Worm (Caenorhabditis elegans) whole organism, late embryonic: ENCODE results near the gene C44B12.3.
A peak's percentile ranks its signal among the peaks of the same experiment; 100 is the strongest.

Experiments used
- C38D4.7 ChIP-seq: fragments of 200-800 bp; sonication (Bioruptor generic); optimal IDR thresholded peaks from 2 replicates; lab custom pipeline; 2018; ENCODE audit warnings: mild to moderate bottlenecking, missing genetic modification characterization, moderate library complexity, missing compliant biosample characterization
- K09A11.1 ChIP-seq: sonication (generic microtip); optimal IDR thresholded peaks from 2 replicates; lab custom pipeline; 2017; ENCODE audit warnings: antibody characterized with exemption, mild to moderate bottlenecking, missing genetic modification characterization, missing compliant biosample characterization; ENCODE audit not compliant: insufficient read depth
- T23F11.4 ChIP-seq: fragments of 200-800 bp; sonication (Bioruptor generic); optimal IDR thresholded peaks from 2 replicates; lab custom pipeline; 2018; ENCODE audit warnings: mild to moderate bottlenecking, missing genetic modification characterization, missing compliant biosample characterization
- ama-1 ChIP-seq: fragments of 150-350 bp; optimal IDR thresholded peaks from 2 replicates; lab custom pipeline; 2014
- ceh-18 ChIP-seq: sonication (generic microtip); optimal IDR thresholded peaks from 2 replicates; lab custom pipeline; 2016; ENCODE audit warnings: missing genetic modification characterization, missing compliant biosample characterization
- ceh-2 ChIP-seq: sonication (generic microtip); optimal IDR thresholded peaks from 2 replicates; lab custom pipeline; 2016; ENCODE audit warnings: missing genotype, missing genetic modification characterization, missing compliant biosample characterization
- ceh-30 ChIP-seq: fragments of 150-350 bp; optimal IDR thresholded peaks from 2 replicates; lab custom pipeline; 2014; ENCODE audit warnings: missing biosample characterization, missing genetic modification characterization
- ceh-34 ChIP-seq: sonication (generic microtip); optimal IDR thresholded peaks from 2 replicates; lab custom pipeline; 2016; ENCODE audit warnings: mild to moderate bottlenecking, missing genetic modification characterization, missing compliant biosample characterization
- ceh-48 ChIP-seq: sonication (generic microtip); optimal IDR thresholded peaks from 2 replicates; lab custom pipeline; 2016; ENCODE audit warnings: missing genetic modification characterization, inconsistent platforms, missing compliant biosample characterization
- che-1 ChIP-seq: sonication (generic microtip); optimal IDR thresholded peaks from 2 replicates; lab custom pipeline; 2016; ENCODE audit warnings: mild to moderate bottlenecking, missing genetic modification characterization, missing compliant biosample characterization
- dve-1 ChIP-seq: sonication (generic microtip); optimal IDR thresholded peaks from 2 replicates; lab custom pipeline; 2017; ENCODE audit warnings: antibody characterized with exemption, mild to moderate bottlenecking, missing genetic modification characterization, missing compliant biosample characterization
- ets-4 ChIP-seq: sonication (generic microtip); optimal IDR thresholded peaks from 2 replicates; lab custom pipeline; 2016; ENCODE audit warnings: missing genetic modification characterization, missing compliant biosample characterization
- eyg-1 ChIP-seq: sonication (generic microtip); optimal IDR thresholded peaks from 2 replicates; lab custom pipeline; 2016; ENCODE audit warnings: missing genotype, missing genetic modification characterization, missing compliant biosample characterization
- fkh-10 ChIP-seq: fragments of 150-350 bp; optimal IDR thresholded peaks from 2 replicates; lab custom pipeline; 2014; ENCODE audit warnings: missing biosample characterization, missing genetic modification reagents, missing genetic modification characterization
- fkh-6 ChIP-seq: sonication (generic microtip); optimal IDR thresholded peaks from 2 replicates; lab custom pipeline; 2016; ENCODE audit warnings: missing genetic modification characterization, missing compliant biosample characterization
- gmeb-2 ChIP-seq: sonication (generic microtip); optimal IDR thresholded peaks from 2 replicates; lab custom pipeline; 2016; ENCODE audit warnings: missing genetic modification characterization, inconsistent platforms, missing compliant biosample characterization
- hlh-13 ChIP-seq: fragments of 200-800 bp; sonication (Bioruptor generic); optimal IDR thresholded peaks from 2 replicates; lab custom pipeline; 2018; ENCODE audit warnings: mild to moderate bottlenecking, missing genetic modification characterization, missing compliant biosample characterization
- hlh-15 ChIP-seq: sonication (generic microtip); optimal IDR thresholded peaks from 2 replicates; lab custom pipeline; 2016; ENCODE audit warnings: missing genetic modification characterization, missing compliant biosample characterization
- hlh-30 ChIP-seq: sonication (generic microtip); optimal IDR thresholded peaks from 2 replicates; lab custom pipeline; 2017; ENCODE audit warnings: antibody characterized with exemption, missing genetic modification characterization, missing compliant biosample characterization; ENCODE audit not compliant: insufficient read depth
- hlh-6 ChIP-seq: sonication (generic microtip); optimal IDR thresholded peaks from 2 replicates; lab custom pipeline; 2016; ENCODE audit warnings: missing genotype, missing genetic modification characterization, missing compliant biosample characterization
- lin-11 ChIP-seq: fragments of 200-800 bp; sonication (Bioruptor generic); optimal IDR thresholded peaks from 2 replicates; lab custom pipeline; 2018; ENCODE audit warnings: mild to moderate bottlenecking, missing genetic modification characterization, missing compliant biosample characterization
- madf-2 ChIP-seq: sonication (generic microtip); optimal IDR thresholded peaks from 2 replicates; lab custom pipeline; 2017; ENCODE audit warnings: missing genetic modification characterization, missing compliant biosample characterization
- mec-3 ChIP-seq: sonication (generic microtip); optimal IDR thresholded peaks from 2 replicates; lab custom pipeline; 2016; ENCODE audit warnings: borderline replicate concordance, missing genetic modification characterization, missing compliant biosample characterization
- nhr-11 ChIP-seq: fragments of 150-350 bp; optimal IDR thresholded peaks from 2 replicates; lab custom pipeline; 2014; ENCODE audit warnings: missing biosample characterization, missing genetic modification characterization
- nhr-232 ChIP-seq: sonication (generic microtip); optimal IDR thresholded peaks from 2 replicates; lab custom pipeline; 2016; ENCODE audit warnings: missing genetic modification characterization, missing compliant biosample characterization
- npax-4 ChIP-seq: sonication (generic microtip); optimal IDR thresholded peaks from 2 replicates; lab custom pipeline; 2016; ENCODE audit warnings: missing genetic modification characterization, missing compliant biosample characterization
- pag-3 ChIP-seq: sonication (generic microtip); optimal IDR thresholded peaks from 2 replicates; lab custom pipeline; 2016; ENCODE audit warnings: missing compliant biosample characterization, missing genetic modification characterization, borderline replicate concordance
- pat-9 ChIP-seq: fragments of 200-800 bp; sonication (Bioruptor generic); optimal IDR thresholded peaks from 2 replicates; lab custom pipeline; 2018; ENCODE audit warnings: mild to moderate bottlenecking, missing genetic modification characterization, moderate library complexity, missing compliant biosample characterization
- sox-4 ChIP-seq: sonication (generic microtip); optimal IDR thresholded peaks from 2 replicates; lab custom pipeline; 2017; ENCODE audit warnings: mild to moderate bottlenecking, missing genetic modification characterization, inconsistent platforms, missing compliant biosample characterization
- syd-9 ChIP-seq: sonication (generic microtip); optimal IDR thresholded peaks from 2 replicates; lab custom pipeline; 2016; ENCODE audit warnings: mild to moderate bottlenecking, missing genetic modification characterization, moderate library complexity, missing compliant biosample characterization
- tbx-2 ChIP-seq: sonication (generic microtip); optimal IDR thresholded peaks from 2 replicates; lab custom pipeline; 2016; ENCODE audit warnings: missing genetic modification characterization, missing compliant biosample characterization
- tbx-7 ChIP-seq: sonication (generic microtip); optimal IDR thresholded peaks from 2 replicates; lab custom pipeline; 2016; ENCODE audit warnings: missing genotype, missing genetic modification characterization, missing compliant biosample characterization
- ttx-3 ChIP-seq: sonication (generic microtip); optimal IDR thresholded peaks from 2 replicates; lab custom pipeline; 2016; ENCODE audit warnings: missing genetic modification reagents, missing genetic modification characterization, missing compliant biosample characterization
- unc-42 ChIP-seq: sonication (generic microtip); optimal IDR thresholded peaks from 2 replicates; lab custom pipeline; 2016; ENCODE audit warnings: missing genotype, missing genetic modification characterization, missing compliant biosample characterization
- unc-55 ChIP-seq: sonication (generic microtip); optimal IDR thresholded peaks from 2 replicates; lab custom pipeline; 2017; ENCODE audit warnings: missing biosample characterization, missing genetic modification reagents, missing genetic modification characterization
- zip-5 ChIP-seq: sonication (generic microtip); optimal IDR thresholded peaks from 2 replicates; lab custom pipeline; 2016; ENCODE audit warnings: missing genetic modification characterization, missing compliant biosample characterization
- ztf-16 ChIP-seq: sonication (generic microtip); optimal IDR thresholded peaks from 2 replicates; lab custom pipeline; 2017; ENCODE audit warnings: missing genetic modification characterization, missing compliant biosample characterization

C44B12.3 gene

DNA sequence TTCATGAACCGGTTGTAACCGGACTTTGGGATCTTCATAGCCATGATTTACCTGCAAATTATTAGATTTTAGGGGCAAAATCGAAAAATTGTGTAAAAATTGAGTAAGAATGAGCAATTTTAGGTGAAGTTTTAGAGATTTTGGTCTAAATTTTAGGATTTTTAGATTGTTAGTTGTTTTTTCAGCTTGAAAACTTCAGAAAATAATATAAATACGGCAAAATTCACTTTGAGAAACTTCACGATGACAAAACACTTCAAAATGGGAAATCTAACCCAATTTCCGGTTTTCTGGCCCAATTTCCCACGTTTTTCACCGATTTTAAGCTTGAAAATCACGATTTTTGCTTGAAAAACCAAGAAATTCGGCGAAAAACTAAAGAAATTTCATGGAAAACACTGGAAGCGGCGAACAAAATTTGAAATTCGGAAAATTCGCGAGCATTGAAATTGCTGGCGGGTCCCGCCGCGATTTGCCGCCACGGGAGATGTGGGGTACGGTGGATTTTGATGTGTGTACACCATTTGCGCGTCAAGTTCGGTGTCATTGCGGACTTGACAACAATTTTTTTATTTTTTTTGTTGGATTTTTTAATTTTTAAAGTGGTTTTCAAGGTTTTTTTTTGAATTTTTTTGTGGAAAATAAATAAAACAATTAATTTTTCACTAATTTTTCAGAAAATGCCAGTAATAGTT lies 10.5 kb upstream of the C44B12.3 start, which contains the start of the genes cct-8 and Y55F3AR.2 (continued):
- peak; percentile 27 for TF ChIP-seq C38D4.7
- peak; percentile 80 for TF ChIP-seq ceh-18 (tag; lab: Kevin White, UChicago)
- peak; percentile 72 for TF ChIP-seq ztf-16 (tag; lab: Kevin White, UChicago)
- TF ChIP-seq lin-11 (tag; lab: Kevin White, UChicago) = peak; percentile 42
- peak; percentile 80 for TF ChIP-seq unc-42
- TF ChIP-seq nhr-232 (tag; lab: Kevin White, UChicago) = no peak
- no peak for TF ChIP-seq ceh-30 (tag; lab: Kevin White, UChicago)
- TF ChIP-seq pat-9 = peak; percentile 60

ce11 chrIV:1096154-1096553 lies 8.4 kb upstream of the C44B12.3 start:
- TF ChIP-seq tbx-2 (tag; lab: Kevin White, UChicago) (no peak), sox-4 (tag; lab: Kevin White, UChicago) (no peak), ceh-2 (tag; lab: Kevin White, UChicago) (no peak), syd-9 (tag; lab: Kevin White, UChicago) (no peak), ceh-30 (tag; lab: Kevin White, UChicago) (no peak), fkh-10 (no peak), ama-1 (no peak), ceh-48 (no peak), unc-55 (no peak), hlh-13 (GFP tag; lab: Kevin White, UChicago) (no peak), gmeb-2 (tag; lab: Kevin White, UChicago) (no peak), nhr-11 (tag; lab: Kevin White, UChicago) (no peak), unc-42 (no peak), mec-3 (tag; lab: Kevin White, UChicago) (no peak), tbx-7 (tag; lab: Kevin White, UChicago) (no peak), che-1 (no peak), pat-9 (no peak), ceh-34 (tag; lab: Kevin White, UChicago) (no peak)

- TF ChIP-seq dve-1 (tag; lab: Kevin White, UChicago) (no peak), hlh-15 (tag; lab: Kevin White, UChicago) (no peak), unc-42 (no peak), ztf-16 (tag; lab: Kevin White, UChicago) (no peak), pag-3 (tag; lab: Kevin White, UChicago) (no peak), T23F11.4 (GFP tag; lab: Kevin White, UChicago) (no peak), C38D4.7 (no peak), ttx-3 (tag; lab: Kevin White, UChicago) (no peak), K09A11.1 (tag; lab: Kevin White, UChicago) (no peak), tbx-7 (tag; lab: Kevin White, UChicago) (no peak), hlh-6 (tag; lab: Kevin White, UChicago) (no peak), eyg-1 (tag; lab: Kevin White, UChicago) (no peak), hlh-30 (no peak), lin-11 (tag; lab: Kevin White, UChicago) (no peak), npax-4 (no peak), syd-9 (tag; lab: Kevin White, UChicago) (no peak), ets-4 (tag; lab: Kevin White, UChicago) (no peak), zip-5 (tag; lab: Kevin White, UChicago) (no peak), madf-2 (tag; lab: Kevin White, UChicago) (no peak)
Observed at ce11 chrIV:1097153-1097552, 7.4 kb upstream of the C44B12.3 start, which contains the start of gene cox-18. TSS of gene cox-18 (plus strand) at chrIV:1097453.

DNA sequence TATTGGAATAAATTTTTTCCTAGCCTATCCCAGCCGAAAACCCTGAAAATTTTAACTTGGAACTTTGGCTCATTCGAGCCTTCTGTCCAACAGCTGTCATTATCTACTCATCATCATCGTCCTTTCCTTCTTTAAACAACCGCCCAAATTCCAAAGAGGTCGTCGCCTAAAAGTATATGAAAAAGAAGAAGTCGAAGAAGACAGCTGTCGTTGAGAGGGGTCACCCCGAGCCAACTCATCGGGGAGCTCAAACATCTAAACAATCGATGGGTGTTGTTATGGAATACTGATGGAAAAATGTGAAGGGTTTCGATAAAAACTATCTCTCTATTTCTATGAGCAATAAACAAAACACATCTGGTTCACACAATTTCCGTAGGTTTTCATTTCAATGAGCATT lies 538 bp downstream of the C44B12.3 start:
- no peak for TF ChIP-seq fkh-6
